Worm (Caenorhabditis elegans) whole organism, L2 larva: ENCODE measurements around the gene F54C4.4.

Experiments used
- blmp-1 ChIP-seq: sonication (generic microtip); optimal IDR thresholded peaks from 2 replicates; lab custom pipeline; 2017; ENCODE audit warnings: missing genetic modification characterization, mild to moderate bottlenecking, missing compliant biosample characterization, antibody characterized with exemption, moderate library complexity; ENCODE audit not compliant: insufficient read depth
- ceh-82 ChIP-seq: fragments of 150-350 bp; optimal IDR thresholded peaks from 2 replicates; lab custom pipeline; 2014; ENCODE audit warnings: missing biosample characterization, missing genetic modification characterization
- elt-1 ChIP-seq: fragments of 150-350 bp; optimal IDR thresholded peaks from 2 replicates; lab custom pipeline; 2014; ENCODE audit warnings: missing biosample characterization, missing genetic modification characterization
- lin-39 ChIP-seq: fragments of 150-350 bp; optimal IDR thresholded peaks from 2 replicates; lab custom pipeline; 2014; ENCODE audit warnings: missing biosample characterization, missing genetic modification reagents, missing genetic modification characterization
- nhr-10 ChIP-seq: sonication (generic microtip); optimal IDR thresholded peaks from 2 replicates; lab custom pipeline; 2017; ENCODE audit warnings: missing biosample characterization, missing genetic modification characterization
- nhr-25 ChIP-seq: fragments of 150-350 bp; sonication (generic microtip); optimal IDR thresholded peaks from 3 replicates; lab custom pipeline; 2014; ENCODE audit warnings: missing biosample characterization, missing genetic modification characterization
- nhr-77 ChIP-seq: fragments of 150-350 bp; optimal IDR thresholded peaks from 2 replicates; lab custom pipeline; 2014; ENCODE audit warnings: missing biosample characterization, missing genetic modification characterization
- skn-1 ChIP-seq: sonication (generic microtip); optimal IDR thresholded peaks from 2 replicates; lab custom pipeline; 2017; ENCODE audit warnings: missing biosample characterization, missing genetic modification characterization
- snpc-4 ChIP-seq: fragments of 150-350 bp; optimal IDR thresholded peaks from 2 replicates; lab custom pipeline; 2014; ENCODE audit warnings: missing biosample characterization, missing genetic modification characterization
- unc-55 ChIP-seq: fragments of 150-350 bp; sonication (generic microtip); optimal IDR thresholded peaks from 3 replicates; lab custom pipeline; 2014; ENCODE audit warnings: missing biosample characterization, missing genetic modification reagents, missing genetic modification characterization
- unc-62 ChIP-seq: fragments of 150-350 bp; optimal IDR thresholded peaks from 2 replicates; lab custom pipeline; 2014; ENCODE audit warnings: missing biosample characterization, missing genetic modification reagents, missing genetic modification characterization
- zag-1 ChIP-seq: fragments of 150-350 bp; optimal IDR thresholded peaks from 2 replicates; lab custom pipeline; 2014; ENCODE audit warnings: missing biosample characterization, missing genetic modification characterization

- TF ChIP-seq ceh-82 (tag; lab: Kevin White, UChicago) = no peak
- TF ChIP-seq unc-55 = no peak
- TF ChIP-seq nhr-77 (tag; lab: Kevin White, UChicago) = no peak
- no peak for TF ChIP-seq elt-1 (tag; lab: Kevin White, UChicago)
- TF ChIP-seq nhr-25 = no peak
- TF ChIP-seq skn-1 (tag; lab: Kevin White, UChicago) = no peak
- no peak for TF ChIP-seq lin-39
- no peak for TF ChIP-seq blmp-1
- no peak for TF ChIP-seq snpc-4 (tag; lab: Kevin White, UChicago)
- no peak for TF ChIP-seq zag-1
- no peak for TF ChIP-seq nhr-10 (tag; lab: Kevin White, UChicago)
- no peak for TF ChIP-seq unc-62
Measured at ce11 chrIII:66160-66559, 21.0 kb downstream of the F54C4.4 start, which contains the start of gene pck-1.
